Worm (Caenorhabditis elegans) whole organism, young adult: Measurements from ENCODE around the gene irk-1.

Experiments
- B0019.2 ChIP-seq: fragments of 200-800 bp; sonication (Bioruptor generic); conservative IDR thresholded peaks from 2 replicates; pipeline ENCODE4 v1.3.6; 2022; ENCODE audit warnings: missing genetic modification reagents, missing genetic modification characterization, missing compliant biosample characterization
- F23B12.7 ChIP-seq: sonication (generic microtip); optimal IDR thresholded peaks from 2 replicates; lab custom pipeline; 2017; ENCODE audit warnings: missing genetic modification characterization, mild to moderate bottlenecking, missing compliant biosample characterization, antibody characterized with exemption, moderate library complexity; ENCODE audit not compliant: insufficient read depth
- F33H1.4 ChIP-seq: fragments of 200-800 bp; sonication (Bioruptor generic); IDR thresholded peaks from 2 replicates; pipeline ENCODE4 v1.3.6; 2022; ENCODE audit warnings: missing genetic modification reagents, missing genetic modification characterization, missing compliant biosample characterization
- F52B5.7 ChIP-seq: sonication (generic microtip); optimal IDR thresholded peaks from 2 replicates; lab custom pipeline; 2016; ENCODE audit warnings: mild to moderate bottlenecking, missing genetic modification characterization, missing compliant biosample characterization
- T26A5.8 ChIP-seq: sonication (generic microtip); optimal IDR thresholded peaks from 2 replicates; lab custom pipeline; 2016; ENCODE audit warnings: missing genetic modification characterization, missing compliant biosample characterization
- aptf-2 ChIP-seq: fragments of 200-800 bp; sonication (Bioruptor generic); conservative IDR thresholded peaks from 2 replicates; pipeline ENCODE4 v1.3.6; 2022; ENCODE audit warnings: missing genetic modification reagents, missing genetic modification characterization, missing compliant biosample characterization
- atf-7 ChIP-seq: sonication (generic microtip); optimal IDR thresholded peaks from 2 replicates; lab custom pipeline; 2017; ENCODE audit warnings: mild to moderate bottlenecking, missing genetic modification characterization, missing compliant biosample characterization
- bed-2 ChIP-seq: fragments of 200-800 bp; sonication (Bioruptor generic); IDR thresholded peaks from 2 replicates; pipeline ENCODE4 v1.3.6; 2022; ENCODE audit warnings: missing genetic modification reagents, missing genetic modification characterization, missing compliant biosample characterization
- cebp-1 ChIP-seq, 2 experiments: fragments of 200-800 bp in 1 of 2; sonication (Bioruptor generic) in 1 of 2; sonication (generic microtip) in 1 of 2; IDR thresholded peaks in 1 of 2; optimal IDR thresholded peaks in 1 of 2; 2 replicates each; pipeline versions ENCODE4 v1.3.6 to Lab custom; 2017 to 2022; ENCODE audit warnings: missing compliant biosample characterization in 2 of 2, missing genetic modification characterization in 2 of 2, mild to moderate bottlenecking in 1 of 2, missing genetic modification reagents in 1 of 2, moderate library complexity in 1 of 2
- ceh-40 ChIP-seq: fragments of 200-800 bp; sonication (Bioruptor generic); IDR thresholded peaks from 2 replicates; pipeline ENCODE4 v1.3.6; 2022; ENCODE audit warnings: missing genetic modification characterization, missing compliant biosample characterization
- ceh-58 ChIP-seq: fragments of 200-800 bp; sonication (Bioruptor generic); IDR thresholded peaks from 2 replicates; pipeline ENCODE4 v1.3.6; 2022; ENCODE audit warnings: missing genetic modification characterization, missing compliant biosample characterization
- ceh-79 ChIP-seq: sonication (generic microtip); optimal IDR thresholded peaks from 2 replicates; lab custom pipeline; 2017; ENCODE audit warnings: mild to moderate bottlenecking, missing genetic modification characterization, missing compliant biosample characterization
- ceh-91 ChIP-seq: fragments of 200-800 bp; sonication (Bioruptor generic); IDR thresholded peaks from 2 replicates; pipeline ENCODE4 v1.3.6; 2022; ENCODE audit warnings: missing genetic modification reagents, missing genetic modification characterization, missing compliant biosample characterization
- chd-7 ChIP-seq: sonication (generic microtip); optimal IDR thresholded peaks from 2 replicates; lab custom pipeline; 2016; ENCODE audit warnings: mild to moderate bottlenecking, missing genetic modification characterization, moderate library complexity, missing compliant biosample characterization
- die-1 ChIP-seq: sonication (generic microtip); optimal IDR thresholded peaks from 2 replicates; lab custom pipeline; 2016; ENCODE audit warnings: missing genotype, mild to moderate bottlenecking, missing genetic modification characterization, missing compliant biosample characterization
- dox-1 ChIP-seq: fragments of 200-800 bp; sonication (Bioruptor generic); IDR thresholded peaks from 2 replicates; pipeline ENCODE4 v1.3.6; 2022; ENCODE audit warnings: missing genetic modification reagents, missing genetic modification characterization, missing compliant biosample characterization
- dpff-1 ChIP-seq: sonication (generic microtip); optimal IDR thresholded peaks from 2 replicates; lab custom pipeline; 2017; ENCODE audit warnings: mild to moderate bottlenecking, missing genetic modification characterization, missing compliant biosample characterization
- dpl-1 ChIP-seq: fragments of 150-350 bp; optimal IDR thresholded peaks from 2 replicates; lab custom pipeline; 2014; ENCODE audit warnings: missing biosample characterization, missing genetic modification reagents, missing genetic modification characterization
- gei-17 ChIP-seq: fragments of 200-800 bp; sonication (Bioruptor generic); optimal IDR thresholded peaks from 2 replicates; lab custom pipeline; 2018; ENCODE audit warnings: mild to moderate bottlenecking, missing genetic modification characterization, missing compliant biosample characterization
- hlh-26 ChIP-seq: fragments of 200-800 bp; sonication (Bioruptor generic); conservative IDR thresholded peaks from 2 replicates; pipeline ENCODE4 v1.3.6; 2022; ENCODE audit warnings: missing genetic modification reagents, missing genetic modification characterization, missing compliant biosample characterization
- hmg-20 ChIP-seq: fragments of 200-800 bp; sonication (Bioruptor generic); IDR thresholded peaks from 2 replicates; pipeline ENCODE4 v1.3.6; 2022; ENCODE audit warnings: missing genetic modification reagents, missing genetic modification characterization, missing compliant biosample characterization
- hsf-1 ChIP-seq: fragments of 200-800 bp; sonication (Bioruptor generic); IDR thresholded peaks from 2 replicates; pipeline ENCODE4 v1.3.6; 2022; ENCODE audit warnings: missing genetic modification reagents, missing genetic modification characterization, missing compliant biosample characterization
- let-526 ChIP-seq: fragments of 200-800 bp; sonication (Bioruptor generic); IDR thresholded peaks from 2 replicates; pipeline ENCODE4 v1.3.6; 2022; ENCODE audit warnings: missing genetic modification reagents, missing genetic modification characterization, missing compliant biosample characterization
- let-607 ChIP-seq, 2 experiments: fragments of 200-800 bp in 1 of 2; sonication (Bioruptor generic) in 1 of 2; sonication (generic microtip) in 1 of 2; optimal IDR thresholded peaks; 2 replicates each; lab custom pipeline; 2016 to 2018; ENCODE audit warnings: mild to moderate bottlenecking in 2 of 2, missing compliant biosample characterization in 2 of 2, missing genetic modification characterization in 2 of 2, moderate library complexity in 2 of 2, missing genotype in 1 of 2
- lin-35 ChIP-seq, 3 experiments: fragments of 150-350 bp in 2 of 3; sonication (generic microtip) in 1 of 3; optimal IDR thresholded peaks; 2 replicates each; lab custom pipeline; 2014 to 2018; ENCODE audit warnings: missing biosample characterization in 3 of 3, missing genetic modification characterization in 3 of 3, missing genetic modification reagents in 3 of 3
- madf-10 ChIP-seq: sonication (generic microtip); optimal IDR thresholded peaks from 2 replicates; lab custom pipeline; 2016; ENCODE audit warnings: mild to moderate bottlenecking, missing genetic modification characterization, missing compliant biosample characterization
- madf-8 ChIP-seq: fragments of 200-800 bp; sonication (Bioruptor generic); conservative IDR thresholded peaks from 2 replicates; pipeline ENCODE4 v1.3.6; 2022; ENCODE audit warnings: missing genetic modification reagents, missing genetic modification characterization, missing compliant biosample characterization
- mxl-1 ChIP-seq: sonication (generic microtip); optimal IDR thresholded peaks from 2 replicates; lab custom pipeline; 2016; ENCODE audit warnings: missing genetic modification characterization, missing compliant biosample characterization
- nfya-2 ChIP-seq: fragments of 200-800 bp; sonication (Bioruptor generic); IDR thresholded peaks from 2 replicates; pipeline ENCODE4 v1.3.6; 2022; ENCODE audit warnings: missing genetic modification reagents, missing genetic modification characterization, missing compliant biosample characterization
- nhr-80 ChIP-seq: sonication (generic microtip); optimal IDR thresholded peaks from 2 replicates; lab custom pipeline; 2016; ENCODE audit warnings: missing genetic modification characterization, missing compliant biosample characterization
- nhr-90 ChIP-seq: sonication (generic microtip); optimal IDR thresholded peaks from 2 replicates; lab custom pipeline; 2016; ENCODE audit warnings: missing genotype, mild to moderate bottlenecking, missing genetic modification characterization, missing compliant biosample characterization
- pha-4 ChIP-seq: fragments of 150-350 bp; sonication (generic microtip); optimal IDR thresholded peaks from 2 replicates; lab custom pipeline; 2014; ENCODE audit warnings: missing biosample characterization, missing genetic modification reagents, missing genetic modification characterization
- rec-8 ChIP-seq, 2 experiments: sonication (generic microtip); optimal IDR thresholded peaks; 2 replicates each; lab custom pipeline; 2016; ENCODE audit warnings: mild to moderate bottlenecking in 2 of 2, missing genetic modification characterization in 2 of 2, missing genetic modification reagents in 2 of 2, missing genotype in 2 of 2, missing biosample characterization in 1 of 2, missing compliant biosample characterization in 1 of 2, moderate library complexity in 1 of 2
- sea-2 ChIP-seq: fragments of 200-800 bp; sonication (Bioruptor generic); IDR thresholded peaks from 2 replicates; pipeline ENCODE4 v1.3.6; 2022; ENCODE audit warnings: missing genetic modification characterization, missing compliant biosample characterization
- snpc-1.3 ChIP-seq: sonication (generic microtip); optimal IDR thresholded peaks from 2 replicates; lab custom pipeline; 2017; ENCODE audit warnings: missing genetic modification characterization, mild to moderate bottlenecking, missing compliant biosample characterization, antibody characterized with exemption, moderate library complexity, missing genotype, missing genetic modification reagents; ENCODE audit not compliant: insufficient read depth
- somi-1 ChIP-seq: fragments of 200-800 bp; sonication (Bioruptor generic); optimal IDR thresholded peaks from 2 replicates; lab custom pipeline; 2018; ENCODE audit warnings: mild to moderate bottlenecking, missing genetic modification characterization, missing compliant biosample characterization
- tbp1 ChIP-seq: fragments of 200-800 bp; sonication (Bioruptor generic); optimal IDR thresholded peaks from 2 replicates; lab custom pipeline; 2018; ENCODE audit warnings: mild to moderate bottlenecking, missing genetic modification characterization, missing compliant biosample characterization
- tlf-1 ChIP-seq: fragments of 200-800 bp; sonication (Bioruptor generic); optimal IDR thresholded peaks from 2 replicates; lab custom pipeline; 2018; ENCODE audit warnings: mild to moderate bottlenecking, missing genetic modification characterization, missing compliant biosample characterization
- unc-62 ChIP-seq: fragments of 150-350 bp; optimal IDR thresholded peaks from 2 replicates; lab custom pipeline; 2014; ENCODE audit warnings: missing biosample characterization, missing genetic modification reagents, missing genetic modification characterization
- xnd-1 ChIP-seq: sonication (generic microtip); optimal IDR thresholded peaks from 2 replicates; lab custom pipeline; 2016; ENCODE audit warnings: missing genotype, missing genetic modification reagents, missing genetic modification characterization, missing compliant biosample characterization
- ztf-18 ChIP-seq: sonication (generic microtip); optimal IDR thresholded peaks from 2 replicates; lab custom pipeline; 2016; ENCODE audit warnings: missing genotype, mild to moderate bottlenecking, missing genetic modification characterization, missing compliant biosample characterization
- ztf-3 ChIP-seq: fragments of 200-800 bp; sonication (Bioruptor generic); optimal IDR thresholded peaks from 2 replicates; lab custom pipeline; 2018; ENCODE audit warnings: mild to moderate bottlenecking, missing genetic modification characterization, missing compliant biosample characterization

Gene irk-1

ce11 chrX:6818036-6818488 lies 40.1 kb upstream of the irk-1 start, which contains the start of gene dhs-28:
TSS of gene dhs-28 (plus strand) at chrX:6818438.
- no peak for TF ChIP-seq F33H1.4 (GFP tag; lab: Robert Waterston, UW)
- no peak for TF ChIP-seq aptf-2 (GFP tag; lab: Robert Waterston, UW)
- no peak for TF ChIP-seq snpc-1.3 (tag; lab: Kevin White, UChicago)
- TF ChIP-seq somi-1 (GFP tag; lab: Kevin White, UChicago) = no peak
- no peak for TF ChIP-seq dpff-1 (tag; lab: Kevin White, UChicago)
- TF ChIP-seq rec-8 (tag; optimal IDR thresholded peaks at IDR 0.05; lab: Kevin White, UChicago) = no peak
- TF ChIP-seq bed-2 (GFP tag; lab: Robert Waterston, UW) = no peak
- TF ChIP-seq sea-2 (GFP tag; lab: Robert Waterston, UW) = no peak
- TF ChIP-seq ceh-79 (tag; lab: Kevin White, UChicago) = no peak
- peak; percentile 85 for TF ChIP-seq nhr-80 (tag; lab: Kevin White, UChicago)
- no peak for TF ChIP-seq madf-8 (GFP tag; lab: Robert Waterston, UW)
- no peak for TF ChIP-seq B0019.2
- TF ChIP-seq die-1 (tag; lab: Kevin White, UChicago) = no peak
- TF ChIP-seq unc-62 = peak; percentile 6
- no peak for TF ChIP-seq F52B5.7 (tag; lab: Kevin White, UChicago)
- TF ChIP-seq T26A5.8 (tag; lab: Kevin White, UChicago) = no peak
- TF ChIP-seq cebp-1 (GFP tag; IDR thresholded peaks at IDR 0.05; lab: Robert Waterston, UW) = no peak
- TF ChIP-seq cebp-1 (tag; optimal IDR thresholded peaks at IDR 0.05; lab: Kevin White, UChicago) = peak; percentile 27
- no peak for TF ChIP-seq ceh-58 (GFP tag; lab: Robert Waterston, UW)
- TF ChIP-seq tbp1 (GFP tag; lab: Kevin White, UChicago) = peak; percentile 23
- no peak for TF ChIP-seq ceh-91
- no peak for TF ChIP-seq lin-35 (GFP tag; optimal IDR thresholded peaks at IDR 0.05; lab: Kevin White, UChicago)
- TF ChIP-seq atf-7 = no peak
- TF ChIP-seq xnd-1 (tag; lab: Kevin White, UChicago) = no peak
- no peak for TF ChIP-seq hmg-20
- no peak for TF ChIP-seq madf-10 (tag; lab: Kevin White, UChicago)
- no peak for TF ChIP-seq tlf-1 (GFP tag; lab: Kevin White, UChicago)
- TF ChIP-seq ceh-40 (GFP tag; lab: Robert Waterston, UW) = no peak
- TF ChIP-seq dox-1 (GFP tag; lab: Robert Waterston, UW) = no peak
- TF ChIP-seq dpl-1 (GFP tag; lab: Kevin White, UChicago) = no peak
- TF ChIP-seq nhr-90 (tag; lab: Kevin White, UChicago) = no peak
- TF ChIP-seq chd-7 (tag; lab: Kevin White, UChicago) = no peak
- TF ChIP-seq, all 124 proteins: peak for 4

DNA sequence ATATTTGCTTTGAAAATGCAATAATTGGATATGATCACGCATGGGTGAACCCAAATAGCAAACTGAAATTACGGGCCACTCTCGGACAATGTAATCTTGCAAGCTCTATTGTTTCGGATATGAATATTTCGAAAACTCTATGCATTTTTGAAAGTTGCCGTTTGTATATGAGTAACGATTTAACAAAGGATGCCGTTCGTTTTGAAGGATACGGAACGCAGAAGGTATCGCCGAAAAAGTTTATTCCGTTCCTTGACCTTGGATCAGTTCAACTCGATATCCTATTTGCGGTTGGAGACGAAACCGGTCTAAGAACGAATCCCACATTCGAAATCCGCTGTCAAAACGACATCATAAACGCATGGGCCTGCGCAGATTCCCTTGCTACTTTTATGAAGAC lies 35.1 kb upstream of the irk-1 start:
- TF ChIP-seq mxl-1 (tag; lab: Kevin White, UChicago) (no peak), pha-4 (tag; lab: Kevin White, UChicago) (no peak), hlh-26 (GFP tag; lab: Robert Waterston, UW) (no peak), let-526 (no peak), F23B12.7 (tag; lab: Kevin White, UChicago) (no peak), hsf-1 (GFP tag; lab: Robert Waterston, UW) (no peak), ztf-3 (no peak), nfya-2 (no peak), let-607 (tag; optimal IDR thresholded peaks at IDR 0.05; lab: Kevin White, UChicago) (no peak), aptf-2 (GFP tag; lab: Robert Waterston, UW) (no peak), ztf-18 (no peak), madf-10 (tag; lab: Kevin White, UChicago) (no peak), gei-17 (no peak), somi-1 (GFP tag; lab: Kevin White, UChicago) (no peak)
- TF ChIP-seq, all 124 proteins: peak for 0
